Worm (Caenorhabditis elegans): ENCODE measurements around the gene C35C5.10.

ce11 chrX:11523704-11524103, 32.3 kb upstream of the C35C5.10 start:
- TF ChIP-seq ztf-11 (tag; optimal IDR thresholded peaks at IDR 0.05) (no peak), unc-62 (GFP tag; optimal IDR thresholded peaks at IDR 0.05) (no peak), ama-1 (optimal IDR thresholded peaks at IDR 0.05) (no peak), dmd-4 (tag; optimal IDR thresholded peaks at IDR 0.05) (no peak), nhr-77 (tag; optimal IDR thresholded peaks at IDR 0.05) (no peak), unc-55 (GFP tag; optimal IDR thresholded peaks at IDR 0.05) (no peak), nhr-129 (tag; optimal IDR thresholded peaks at IDR 0.05) (no peak), snpc-4 (tag; optimal IDR thresholded peaks at IDR 0.05) (no peak), C34F6.9 (tag; optimal IDR thresholded peaks at IDR 0.05) (no peak), nhr-237 (tag; optimal IDR thresholded peaks at IDR 0.05) (no peak), elt-1 (tag; optimal IDR thresholded peaks at IDR 0.05) (no peak), nhr-11 (tag; optimal IDR thresholded peaks at IDR 0.05) (no peak)

Measured in whole organism, L2 larva.